Fruit fly (Drosophila melanogaster): Measurements from ENCODE around the gene CG7369.

The CG7369 gene

dm6 chr3L:22749987-22750386 lies 8.4 kb downstream of the CG7369 start:
- TF ChIP-seq CG4496 (GFP tag; IDR thresholded peaks at IDR 0.05) (0 out of 3 replicates have a peak, but pooled peaks have one; percentile 1), D1 (tag; optimal IDR thresholded peaks at IDR 0.05) (no peak), CG9948 (tag; optimal IDR thresholded peaks at IDR 0.05) (no peak), fd96Ca (GFP tag; IDR thresholded peaks at IDR 0.05) (no peak)

- TF ChIP-seq CG8301 (tag; optimal IDR thresholded peaks at IDR 0.05) (no peak), rn (GFP tag; IDR thresholded peaks at IDR 0.05) (no peak), CG17806 (tag; optimal IDR thresholded peaks at IDR 0.05) (no peak), CG4496 (GFP tag; IDR thresholded peaks at IDR 0.05) (no peak), CG34367 (tag; optimal IDR thresholded peaks at IDR 0.05) (no peak), D1 (tag; optimal IDR thresholded peaks at IDR 0.05) (no peak), CG15710 (tag; optimal IDR thresholded peaks at IDR 0.05) (no peak), EcR (GFP tag; optimal IDR thresholded peaks at IDR 0.05) (peak; percentile 33), Pif1A (GFP tag; optimal IDR thresholded peaks at IDR 0.05) (no peak), CG12605 (GFP tag; IDR thresholded peaks at IDR 0.05) (peak; percentile 45; the same call in 1 of the 2 replicates), CG9948 (tag; optimal IDR thresholded peaks at IDR 0.05) (no peak), CG8159 (tag; optimal IDR thresholded peaks at IDR 0.05) (peak; percentile 15), CG14655 (GFP tag; optimal IDR thresholded peaks at IDR 0.05) (no peak), CG32121 (GFP tag; IDR thresholded peaks at IDR 0.05) (no peak; the same call in 1 of the 2 replicates), CG10348 (GFP tag; IDR thresholded peaks at IDR 0.05) (no peak), gl (tag; optimal IDR thresholded peaks at IDR 0.05) (peak; percentile 27), fd96Ca (GFP tag; IDR thresholded peaks at IDR 0.05) (no peak), Pif1B (GFP tag; optimal IDR thresholded peaks at IDR 0.05) (no peak), Ets98B (GFP tag; IDR thresholded peaks at IDR 0.05) (no peak), CG13204 (GFP tag; optimal IDR thresholded peaks at IDR 0.05) (peak; percentile 62)
These were observed 31.8 kb downstream of the CG7369 start for dm6 chr3L:22773383-22773873.

- TF ChIP-seq Snoo (tag; optimal IDR thresholded peaks at IDR 0.05) (peak; percentile 32), rn (GFP tag; IDR thresholded peaks at IDR 0.05) (no peak), CG17806 (tag; optimal IDR thresholded peaks at IDR 0.05) (no peak)
These were observed 32.9 kb downstream of the CG7369 start for dm6 chr3L:22774479-22774878.

dm6 chr3L:22787947-22788489 lies 46.4 kb downstream of the CG7369 start, which contains the start of gene CG14448:
Gene CG14448 (plus strand): TSS chr3L:22788439.
- TF ChIP-seq CG9948 (tag; optimal IDR thresholded peaks at IDR 0.05) (no peak), CG10348 (GFP tag; IDR thresholded peaks at IDR 0.05) (no peak), CG34367 (tag; optimal IDR thresholded peaks at IDR 0.05) (no peak), EcR (GFP tag; optimal IDR thresholded peaks at IDR 0.05) (no peak), CG14655 (GFP tag; optimal IDR thresholded peaks at IDR 0.05) (no peak), D1 (tag; optimal IDR thresholded peaks at IDR 0.05) (no peak), CG32121 (GFP tag; IDR thresholded peaks at IDR 0.05) (no peak), CG17806 (tag; optimal IDR thresholded peaks at IDR 0.05) (no peak), Snoo (tag; optimal IDR thresholded peaks at IDR 0.05) (no peak), CG8159 (tag; optimal IDR thresholded peaks at IDR 0.05) (no peak), CG4496 (GFP tag; IDR thresholded peaks at IDR 0.05) (no peak), Pif1B (GFP tag; optimal IDR thresholded peaks at IDR 0.05) (no peak)

- TF ChIP-seq CG17806 (tag; optimal IDR thresholded peaks at IDR 0.05) = no peak
- no peak for TF ChIP-seq Pif1A (GFP tag; optimal IDR thresholded peaks at IDR 0.05)
These were observed 50.0 kb downstream of the CG7369 start for dm6 chr3L:22791622-22792021.

dm6 chr3L:22795604-22796003 lies 54.0 kb downstream of the CG7369 start:
- TF ChIP-seq CG9948 (tag; optimal IDR thresholded peaks at IDR 0.05) = no peak
- no peak for TF ChIP-seq CG32121 (GFP tag; IDR thresholded peaks at IDR 0.05)
- TF ChIP-seq D1 (tag; optimal IDR thresholded peaks at IDR 0.05) = no peak
- no peak for TF ChIP-seq CG13204 (GFP tag; optimal IDR thresholded peaks at IDR 0.05)
- no peak for TF ChIP-seq CG8301 (tag; optimal IDR thresholded peaks at IDR 0.05)
- TF ChIP-seq CG8159 (tag; optimal IDR thresholded peaks at IDR 0.05) = no peak
- no peak for TF ChIP-seq CG14655 (GFP tag; optimal IDR thresholded peaks at IDR 0.05)
- no peak for TF ChIP-seq rn (GFP tag; IDR thresholded peaks at IDR 0.05)
- no peak for TF ChIP-seq CG10348 (GFP tag; IDR thresholded peaks at IDR 0.05)
- no peak for TF ChIP-seq CG4496 (GFP tag; IDR thresholded peaks at IDR 0.05)

All from whole organism, pupa.